Worm (Caenorhabditis elegans): Measurements from ENCODE around the gene fbxb-11.

Gene fbxb-11

ce11 chrII:1728253-1728652 lies 3.8 kb downstream of the fbxb-11 start, which contains the start of gene btb-9 (continued):
- TF ChIP-seq nhr-28 (tag; optimal IDR thresholded peaks at IDR 0.05): peak; percentile 84
- no peak for TF ChIP-seq aly-2 (tag; optimal IDR thresholded peaks at IDR 0.05)
- no peak for TF ChIP-seq gei-8 (GFP tag; optimal IDR thresholded peaks at IDR 0.05)
- TF ChIP-seq lin-13 (GFP tag; optimal IDR thresholded peaks at IDR 0.05): no peak
- TF ChIP-seq tag-97 (GFP tag; IDR thresholded peaks at IDR 0.05): no peak
- TF ChIP-seq mxl-2 (GFP tag; conservative IDR thresholded peaks at IDR 0.05): no peak
- peak; percentile 51 for TF ChIP-seq hlh-11 (tag; optimal IDR thresholded peaks at IDR 0.05)
- TF ChIP-seq aha-1 (tag): peak; percentile 9
- TF ChIP-seq dve-1 (tag; optimal IDR thresholded peaks at IDR 0.05; ENCODE audit: insufficient read depth): no peak
- TF ChIP-seq zip-11 (GFP tag; IDR thresholded peaks at IDR 0.05): no peak

- TF ChIP-seq zfp-3 (GFP tag; conservative IDR thresholded peaks at IDR 0.05) (no peak), unc-62 (GFP tag; optimal IDR thresholded peaks at IDR 0.05 in 1 of 2) (peak in 1 of 2 experiments; percentile 23), unc-62 (tag; optimal IDR thresholded peaks at IDR 0.05) (no peak), ceh-62 (tag; optimal IDR thresholded peaks at IDR 0.05) (no peak)
Observed at ce11 chrII:1730103-1730502, 5.7 kb downstream of the fbxb-11 start, which contains the start of gene ceh-81. Gene ceh-81 (plus strand): TSS chrII:1730403.

ce11 chrII:1731932-1732331 lies 7.5 kb downstream of the fbxb-11 start, which contains the start of gene ceh-82:
Gene ceh-82 (plus strand): TSS chrII:1732232.
- TF ChIP-seq zip-11 (GFP tag; IDR thresholded peaks at IDR 0.05) (no peak), dmd-6 (GFP tag; IDR thresholded peaks at IDR 0.05) (no peak), fos-1 (tag; optimal IDR thresholded peaks at IDR 0.05) (no peak), F49E8.2 (tag; optimal IDR thresholded peaks at IDR 0.05; ENCODE audit: borderline replicate concordance) (no peak), rbr-2 (tag; optimal IDR thresholded peaks at IDR 0.05) (no peak), aha-1 (tag) (no peak), T26A8.4 (GFP tag; IDR thresholded peaks at IDR 0.05) (no peak), ceh-82 (tag; optimal IDR thresholded peaks at IDR 0.05) (no peak), ceh-20 (GFP tag; IDR thresholded peaks at IDR 0.05) (no peak), mxl-3 (GFP tag; optimal IDR thresholded peaks at IDR 0.05) (no peak), jun-1 (tag; optimal IDR thresholded peaks at IDR 0.05) (no peak), hif-1 (tag; optimal IDR thresholded peaks at IDR 0.05) (no peak), ceh-62 (tag; optimal IDR thresholded peaks at IDR 0.05) (no peak), snpc-4 (tag; optimal IDR thresholded peaks at IDR 0.05) (no peak), dve-1 (tag; optimal IDR thresholded peaks at IDR 0.05; ENCODE audit: insufficient read depth) (no peak), tra-1 (GFP tag; IDR thresholded peaks at IDR 0.05) (no peak), ceh-44 (GFP tag; IDR thresholded peaks at IDR 0.05) (no peak), dmd-9 (GFP tag; IDR thresholded peaks at IDR 0.05) (no peak)

ce11 chrII:1735145-1735544 lies 10.7 kb downstream of the fbxb-11 start:
- TF ChIP-seq daf-16 (GFP tag; optimal IDR thresholded peaks at IDR 0.05) (no peak), daf-16 (tag; optimal IDR thresholded peaks at IDR 0.05) (no peak), hlh-11 (tag; optimal IDR thresholded peaks at IDR 0.05) (no peak), unc-62 (GFP tag; optimal IDR thresholded peaks at IDR 0.05 in 1 of 2) (peak in 1 of 2 experiments; percentile 96), unc-62 (tag; optimal IDR thresholded peaks at IDR 0.05) (no peak), lsy-2 (tag; optimal IDR thresholded peaks at IDR 0.05) (no peak), lin-38 (GFP tag; IDR thresholded peaks at IDR 0.05) (no peak)

ce11 chrII:1736353-1736752 lies 11.9 kb downstream of the fbxb-11 start, which contains the start of gene ceh-83:
Gene ceh-83 (minus strand): TSS chrII:1736533.
- peak in 1 of 2 experiments; percentile 34 for TF ChIP-seq unc-62 (GFP tag; optimal IDR thresholded peaks at IDR 0.05 in 1 of 2)
- TF ChIP-seq unc-62 (tag; optimal IDR thresholded peaks at IDR 0.05): no peak
- TF ChIP-seq Y75B8A.6 (GFP tag; IDR thresholded peaks at IDR 0.05): no peak
- no peak for TF ChIP-seq dpl-1 (GFP tag; optimal IDR thresholded peaks at IDR 0.05)
- peak; percentile 50 for TF ChIP-seq hlh-11 (tag; optimal IDR thresholded peaks at IDR 0.05)
- no peak for TF ChIP-seq madf-5 (GFP tag; IDR thresholded peaks at IDR 0.05)
- TF ChIP-seq mep-1 (tag; optimal IDR thresholded peaks at IDR 0.05): no peak
- TF ChIP-seq sdz-12 (GFP tag; optimal IDR thresholded peaks at IDR 0.05): no peak
- TF ChIP-seq ctbp-1 (GFP tag; IDR thresholded peaks at IDR 0.05): no peak
- no peak for TF ChIP-seq T20F7.1 (GFP tag; optimal IDR thresholded peaks at IDR 0.05)
- TF ChIP-seq skn-1 (tag; optimal IDR thresholded peaks at IDR 0.05): no peak
- TF ChIP-seq nhr-25 (tag; optimal IDR thresholded peaks at IDR 0.05; ENCODE audit: borderline replicate concordance, insufficient read depth): no peak
- TF ChIP-seq mes-2 (tag; optimal IDR thresholded peaks at IDR 0.05; ENCODE audit: poor library complexity, severe bottlenecking): no peak
- no peak for TF ChIP-seq spr-3 (GFP tag; optimal IDR thresholded peaks at IDR 0.05)
- peak; percentile 13 for TF ChIP-seq nhr-28 (tag; optimal IDR thresholded peaks at IDR 0.05)
- TF ChIP-seq lin-1 (GFP tag; IDR thresholded peaks at IDR 0.05): no peak
- TF ChIP-seq duxl-1 (tag; optimal IDR thresholded peaks at IDR 0.05; ENCODE audit: poor library complexity): peak; percentile 98

All from whole organism, L4 larva.